Worm (Caenorhabditis elegans) whole organism, L1 larva: ENCODE results near the gene Y34B4A.4.

Experiments
- F16B12.6 ChIP-seq: fragments of 150-350 bp; optimal IDR thresholded peaks from 2 replicates; lab custom pipeline; 2014; ENCODE audit warnings: missing biosample characterization, missing genetic modification characterization
- alr-1 ChIP-seq: fragments of 200-800 bp; sonication (Bioruptor generic); optimal IDR thresholded peaks from 2 replicates; lab custom pipeline; 2018; ENCODE audit warnings: borderline replicate concordance, mild to moderate bottlenecking, missing genetic modification characterization, missing compliant biosample characterization
- ceh-88 ChIP-seq: fragments of 200-800 bp; sonication (Bioruptor generic); IDR thresholded peaks from 2 replicates; pipeline ENCODE4 v1.3.6; 2022; ENCODE audit warnings: missing genetic modification characterization, missing compliant biosample characterization
- efl-1 ChIP-seq, 4 experiments: fragments of 150-350 bp; optimal IDR thresholded peaks in 3 of 4; peaks in 1 of 4; 1 replicate in 1 of 4; 2 replicates in 3 of 4; lab custom pipeline; 2014; ENCODE audit warnings: missing biosample characterization in 2 of 4, missing genetic modification characterization in 2 of 4, missing genetic modification reagents in 2 of 4
- efl-3 ChIP-seq: fragments of 200-800 bp; sonication (Bioruptor generic); optimal IDR thresholded peaks from 2 replicates; lab custom pipeline; 2018; ENCODE audit warnings: mild to moderate bottlenecking, missing genetic modification characterization, missing compliant biosample characterization
- egl-13 ChIP-seq: sonication (generic microtip); optimal IDR thresholded peaks from 2 replicates; lab custom pipeline; 2016; ENCODE audit warnings: missing genotype, missing genetic modification reagents, missing genetic modification characterization, missing compliant biosample characterization
- egl-27 ChIP-seq, 2 experiments: fragments of 150-350 bp in 1 of 2; sonication (generic microtip); optimal IDR thresholded peaks; 3 replicates each; lab custom pipeline; 2017 to 2018; ENCODE audit warnings: missing biosample characterization in 2 of 2, missing genetic modification characterization in 2 of 2, missing genetic modification reagents in 2 of 2
- elt-2 ChIP-seq: sonication (generic microtip); optimal IDR thresholded peaks from 2 replicates; lab custom pipeline; 2016; ENCODE audit warnings: missing genetic modification characterization, mild to moderate bottlenecking, inconsistent platforms, missing compliant biosample characterization, missing genetic modification reagents
- ets-5 ChIP-seq: fragments of 200-800 bp; sonication (Bioruptor generic); IDR thresholded peaks from 2 replicates; pipeline ENCODE4 v1.3.6; 2022; ENCODE audit warnings: missing genetic modification characterization, missing compliant biosample characterization
- grh-1 ChIP-seq: fragments of 200-800 bp; sonication (Bioruptor generic); IDR thresholded peaks from 2 replicates; pipeline ENCODE4 v1.3.6; 2022; ENCODE audit warnings: missing genetic modification reagents, missing genetic modification characterization, missing compliant biosample characterization
- isw-1 ChIP-seq: fragments of 200-800 bp; sonication (Bioruptor generic); IDR thresholded peaks from 2 replicates; pipeline ENCODE4 v1.3.6; 2022; ENCODE audit warnings: missing genetic modification characterization, missing compliant biosample characterization
- lin-15B ChIP-seq: fragments of 150-350 bp; sonication (generic microtip); optimal IDR thresholded peaks from 3 replicates; lab custom pipeline; 2014; ENCODE audit warnings: missing biosample characterization, missing genetic modification characterization
- lin-35 ChIP-seq, 2 experiments: fragments of 150-350 bp; optimal IDR thresholded peaks; 2 replicates each; lab custom pipeline; 2014; ENCODE audit warnings: missing biosample characterization in 2 of 2, missing genetic modification characterization in 2 of 2, missing genetic modification reagents in 2 of 2
- mab-9 ChIP-seq: fragments of 200-800 bp; sonication (Bioruptor generic); IDR thresholded peaks from 2 replicates; pipeline ENCODE4 v1.3.6; 2022; ENCODE audit warnings: missing genetic modification reagents, missing genetic modification characterization, missing compliant biosample characterization
- mef-2 ChIP-seq: fragments of 150-350 bp; optimal IDR thresholded peaks from 2 replicates; lab custom pipeline; 2014; ENCODE audit warnings: missing biosample characterization, missing genetic modification characterization
- nhr-12 ChIP-seq: sonication (generic microtip); optimal IDR thresholded peaks from 2 replicates; lab custom pipeline; 2017; ENCODE audit warnings: missing biosample characterization, missing genetic modification characterization
- nhr-47 ChIP-seq: sonication (generic microtip); optimal IDR thresholded peaks from 2 replicates; lab custom pipeline; 2016; ENCODE audit warnings: mild to moderate bottlenecking, missing genetic modification characterization, moderate library complexity, missing compliant biosample characterization
- nhr-76 ChIP-seq: sonication (generic microtip); optimal IDR thresholded peaks from 2 replicates; lab custom pipeline; 2017; ENCODE audit warnings: missing biosample characterization, missing genetic modification characterization
- nhr-77 ChIP-seq: fragments of 150-350 bp; optimal IDR thresholded peaks from 2 replicates; lab custom pipeline; 2014; ENCODE audit warnings: missing biosample characterization, missing genetic modification characterization
- pax-3 ChIP-seq: fragments of 200-800 bp; sonication (Bioruptor generic); optimal IDR thresholded peaks from 2 replicates; lab custom pipeline; 2018; ENCODE audit warnings: mild to moderate bottlenecking, missing genetic modification characterization, moderate library complexity, missing compliant biosample characterization
- snu-23 ChIP-seq: sonication (generic microtip); optimal IDR thresholded peaks from 2 replicates; lab custom pipeline; 2016; ENCODE audit warnings: missing genetic modification characterization, missing compliant biosample characterization
- sup-37 ChIP-seq: fragments of 200-800 bp; sonication (Bioruptor generic); optimal IDR thresholded peaks from 2 replicates; lab custom pipeline; 2018; ENCODE audit warnings: mild to moderate bottlenecking, missing genetic modification characterization, missing compliant biosample characterization
- tbx-2 ChIP-seq: sonication (generic microtip); optimal IDR thresholded peaks from 2 replicates; lab custom pipeline; 2016; ENCODE audit warnings: missing genetic modification characterization, missing compliant biosample characterization
- tlp-1 ChIP-seq: fragments of 150-350 bp; optimal IDR thresholded peaks from 2 replicates; lab custom pipeline; 2014; ENCODE audit warnings: missing biosample characterization, missing genetic modification characterization
- unc-30 ChIP-seq: sonication (generic microtip); optimal IDR thresholded peaks from 2 replicates; lab custom pipeline; 2017; ENCODE audit warnings: missing biosample characterization, missing genetic modification characterization
- vab-15 ChIP-seq: sonication (generic microtip); optimal IDR thresholded peaks from 2 replicates; lab custom pipeline; 2017; ENCODE audit warnings: missing genotype, mild to moderate bottlenecking, missing genetic modification characterization, missing compliant biosample characterization
- zip-4 ChIP-seq: fragments of 200-800 bp; sonication (Bioruptor generic); optimal IDR thresholded peaks from 2 replicates; lab custom pipeline; 2018; ENCODE audit warnings: mild to moderate bottlenecking, missing genetic modification characterization, moderate library complexity, missing compliant biosample characterization
- ztf-11 ChIP-seq, 2 experiments: sonication (generic microtip); optimal IDR thresholded peaks; 2 replicates each; lab custom pipeline; 2016 to 2017; ENCODE audit warnings: missing genetic modification characterization in 2 of 2, missing biosample characterization in 1 of 2, missing compliant biosample characterization in 1 of 2

The Y34B4A.4 gene

DNA sequence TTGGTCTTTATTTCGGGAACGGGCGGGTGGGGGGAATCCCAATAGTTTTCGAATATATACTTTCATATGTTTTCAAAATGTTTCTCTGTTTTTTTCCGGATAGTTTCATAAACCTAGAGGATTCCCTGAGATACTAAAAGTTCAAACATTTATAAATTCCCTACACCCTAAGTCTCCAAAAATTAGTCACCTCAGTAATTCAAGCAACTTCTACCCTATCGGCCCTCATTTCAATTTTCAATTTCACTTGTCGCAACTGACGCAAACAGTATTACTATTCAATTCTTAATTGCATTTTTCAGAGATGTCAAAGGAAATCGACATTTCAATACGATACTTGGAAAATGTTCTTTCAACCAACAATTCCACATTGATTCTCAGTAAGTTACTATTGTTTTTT lies at the start of gene Y34B4A.4:
Gene Y34B4A.4 (plus strand): TSS at position 301 of the 400 bp plus-strand sequence.
- no peak for TF ChIP-seq lin-35 (GFP tag; optimal IDR thresholded peaks at IDR 0.05; lab: Kevin White, UChicago)
- TF ChIP-seq pax-3: no peak
- no peak for TF ChIP-seq elt-2 (tag; lab: Kevin White, UChicago)

DNA sequence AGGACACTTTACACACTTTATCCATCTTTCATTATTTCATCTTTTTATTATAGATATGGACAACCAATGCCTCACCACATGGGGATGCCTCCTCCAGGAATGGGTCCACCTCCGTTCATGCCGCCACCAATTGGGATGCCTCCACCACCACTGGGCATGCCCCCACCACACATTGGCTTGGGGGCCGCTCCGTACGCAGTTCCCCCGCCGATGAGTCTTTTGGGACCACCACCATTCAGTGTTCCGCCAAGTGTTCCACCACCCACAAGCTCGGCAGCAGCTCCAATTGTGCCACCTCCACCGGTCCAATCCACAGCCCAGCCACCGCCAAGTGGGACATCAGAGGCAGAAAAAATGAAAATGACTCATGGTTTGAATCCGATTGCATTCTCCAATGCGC lies 49.3 kb upstream of the Y34B4A.4 start:
- TF ChIP-seq mef-2 (tag; lab: Kevin White, UChicago): no peak
- no peak for TF ChIP-seq efl-1 (optimal IDR thresholded peaks at IDR 0.05; lab: Kevin White, UChicago)
- peak in 1 of 2 experiments; percentile 17 for TF ChIP-seq efl-1 (GFP tag; optimal IDR thresholded peaks at IDR 0.05 in 1 of 2; lab: Kevin White, UChicago)
- no peak for TF ChIP-seq vab-15 (tag; lab: Kevin White, UChicago)
- no peak for TF ChIP-seq pax-3
- TF ChIP-seq tbx-2 (tag; lab: Kevin White, UChicago): no peak
- TF ChIP-seq efl-3 (GFP tag; lab: Kevin White, UChicago): no peak
- TF ChIP-seq mab-9 (GFP tag; lab: Robert Waterston, UW): 0 out of 2 replicates have a peak, but pooled peaks have one; percentile 14
- no peak for TF ChIP-seq zip-4 (GFP tag; lab: Kevin White, UChicago)
- TF ChIP-seq snu-23 (GFP tag; lab: Kevin White, UChicago): no peak
- TF ChIP-seq unc-30 (tag; lab: Kevin White, UChicago): no peak
- TF ChIP-seq ceh-88 (GFP tag; lab: Robert Waterston, UW): no peak

DNA sequence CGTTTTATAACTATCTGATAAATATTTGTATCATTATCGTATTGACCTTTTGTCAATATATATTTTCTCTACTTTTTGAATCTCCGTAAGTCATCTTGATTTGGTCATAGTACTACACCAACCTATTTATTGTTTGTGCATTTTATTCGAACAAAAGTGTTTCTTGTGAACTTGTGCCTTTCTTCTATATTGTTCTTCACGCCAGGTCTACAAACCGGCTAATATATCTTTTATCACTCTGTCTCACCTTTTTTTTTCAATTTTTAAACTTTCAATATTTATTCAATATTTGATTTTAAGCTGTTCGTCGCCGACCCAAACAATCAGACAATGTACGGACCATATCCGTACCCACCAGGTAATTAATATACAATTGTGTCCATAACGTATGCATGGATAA lies 48.1 kb upstream of the Y34B4A.4 start, which contains the start of gene hrpa-2:
Gene hrpa-2 (plus strand): TSS at position 301 of the 400 bp plus-strand sequence.
- no peak for TF ChIP-seq efl-3 (GFP tag; lab: Kevin White, UChicago)
- TF ChIP-seq sup-37: no peak
- no peak for TF ChIP-seq efl-1 (optimal IDR thresholded peaks at IDR 0.05; lab: Kevin White, UChicago)
- TF ChIP-seq efl-1 (GFP tag; optimal IDR thresholded peaks at IDR 0.05 in 1 of 2; lab: Kevin White, UChicago): no peak

DNA sequence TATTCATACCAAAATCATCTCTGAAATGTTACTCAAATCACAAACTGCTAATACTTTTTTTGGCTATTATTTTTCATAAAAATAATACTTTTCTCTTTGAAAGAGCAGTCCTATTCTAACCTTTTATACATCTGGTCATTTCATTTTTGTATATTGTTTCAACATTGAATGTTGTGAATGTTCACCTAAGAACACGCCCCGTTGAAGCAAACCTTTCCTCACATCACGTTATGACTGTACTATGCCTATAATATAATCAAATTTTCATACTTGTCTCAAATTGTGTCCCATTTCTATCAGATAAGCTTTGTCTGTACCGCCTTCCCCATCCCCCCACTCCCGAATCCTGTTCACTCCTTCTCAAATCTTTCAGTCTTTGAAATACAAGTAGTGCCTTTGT lies 45.8 kb upstream of the Y34B4A.4 start:
- TF ChIP-seq efl-1 (optimal IDR thresholded peaks at IDR 0.05; lab: Kevin White, UChicago) (no peak), efl-1 (GFP tag; optimal IDR thresholded peaks at IDR 0.05 in 1 of 2; lab: Kevin White, UChicago) (peak in 1 of 2 experiments; percentile 66), tlp-1 (tag; lab: Kevin White, UChicago) (no peak), nhr-47 (tag; lab: Kevin White, UChicago) (no peak)

DNA sequence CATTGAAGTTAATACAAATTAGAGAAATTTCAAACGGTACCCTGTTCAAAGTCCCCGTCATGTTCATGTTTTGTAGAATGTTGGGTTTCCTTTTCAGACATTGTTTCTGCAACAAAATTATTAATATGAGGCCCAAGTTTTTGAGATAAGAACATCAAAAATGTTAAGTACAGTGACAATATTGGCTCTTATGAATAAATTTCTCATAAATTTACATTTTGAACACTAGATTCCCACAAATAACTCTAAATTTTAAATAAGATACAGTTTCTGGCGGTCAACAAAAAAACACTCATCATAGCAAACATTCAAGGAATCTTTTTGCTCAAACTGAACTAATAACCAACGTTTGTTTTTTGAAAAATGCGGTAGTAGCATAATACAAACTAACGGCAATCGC lies 37.9 kb upstream of the Y34B4A.4 start, which contains the start of gene H28G03.3:
Gene H28G03.3 (minus strand): TSS at position 101 of the 400 bp plus-strand sequence.
- TF ChIP-seq ets-5 (GFP tag; lab: Robert Waterston, UW) (no peak), ceh-88 (GFP tag; lab: Robert Waterston, UW) (no peak), nhr-47 (tag; lab: Kevin White, UChicago) (no peak), mab-9 (GFP tag; lab: Robert Waterston, UW) (no peak), egl-27 (tag; optimal IDR thresholded peaks at IDR 0.05; lab: Kevin White, UChicago) (no peak), lin-15B (tag; lab: Kevin White, UChicago) (no peak), nhr-12 (no peak), isw-1 (GFP tag; lab: Robert Waterston, UW) (no peak), ztf-11 (tag; optimal IDR thresholded peaks at IDR 0.05; lab: Kevin White, UChicago) (no peak), alr-1 (no peak), nhr-76 (tag; lab: Kevin White, UChicago) (no peak), F16B12.6 (no peak), grh-1 (no peak), nhr-77 (no peak)

DNA sequence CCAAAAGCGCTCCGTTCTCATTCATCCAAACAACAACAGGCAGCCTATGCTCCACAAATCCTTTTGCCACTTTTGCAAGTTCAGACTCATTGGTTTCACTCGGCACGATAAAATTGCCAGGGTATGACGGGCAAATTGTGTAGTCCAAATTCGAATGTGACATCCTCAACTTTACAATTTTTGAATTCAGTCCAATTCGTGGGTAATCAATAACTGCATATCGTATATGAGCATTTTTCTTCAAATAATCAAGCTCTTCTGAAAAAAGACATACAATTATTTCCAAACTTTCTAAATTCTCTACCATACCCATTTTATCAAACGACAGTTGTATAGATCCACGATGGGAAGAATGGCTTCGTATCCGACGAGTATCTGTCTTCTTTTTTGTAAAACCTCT lies 25.9 kb upstream of the Y34B4A.4 start:
- TF ChIP-seq egl-13: no peak
- TF ChIP-seq efl-1 (optimal IDR thresholded peaks at IDR 0.05; lab: Kevin White, UChicago): no peak
- TF ChIP-seq efl-1 (GFP tag; optimal IDR thresholded peaks at IDR 0.05 in 1 of 2; lab: Kevin White, UChicago): peak in 1 of 2 experiments; percentile 61
- TF ChIP-seq, all 84 proteins: peak for 1
